Worm (Caenorhabditis elegans): ENCODE results near the gene T12A7.10.

DNA sequence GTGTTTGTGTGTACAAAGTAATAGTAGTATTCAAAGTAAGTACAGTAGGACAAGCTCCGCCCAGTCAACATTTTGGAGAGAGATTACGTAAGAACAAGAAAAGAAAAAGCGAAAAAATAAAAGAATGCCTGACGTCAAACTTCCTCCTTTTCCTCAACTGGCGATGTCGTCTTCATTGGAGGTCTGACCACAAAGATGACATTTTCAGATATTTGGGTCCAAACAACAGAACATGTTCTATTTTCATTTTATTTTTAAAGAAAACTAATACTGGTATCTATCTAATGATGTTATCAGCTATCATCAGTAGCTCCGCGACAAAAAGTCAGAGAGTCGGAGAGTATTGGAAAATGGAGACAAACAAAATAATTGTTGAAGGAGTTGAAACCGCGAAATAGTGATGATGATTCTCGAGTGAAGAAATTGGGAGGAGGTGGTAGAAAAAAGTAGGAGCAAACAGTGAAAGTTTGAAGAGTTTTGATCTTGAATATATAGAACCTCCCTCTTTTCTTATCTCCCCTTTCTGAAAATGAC lies 18.9 kb upstream of the T12A7.10 start, which contains the start of gene lips-5:
- TF ChIP-seq hmbx-1 (tag; optimal IDR thresholded peaks at IDR 0.05) = no peak
- no peak for TF ChIP-seq tra-4 (tag; optimal IDR thresholded peaks at IDR 0.05)
- no peak for TF ChIP-seq hnd-1 (tag; optimal IDR thresholded peaks at IDR 0.05)
- no peak for TF ChIP-seq flt-1 (GFP tag; IDR thresholded peaks at IDR 0.05)
- TF ChIP-seq ceh-36 (tag; optimal IDR thresholded peaks at IDR 0.05) = no peak
